Worm (Caenorhabditis elegans): ENCODE results near the gene gcy-7.

ce11 chrV:8415113-8415530 is 28.0 kb downstream of the gcy-7 start:
- TF ChIP-seq him-1 (tag; optimal IDR thresholded peaks at IDR 0.05): no peak
- peak; percentile 51 for TF ChIP-seq dao-5 (tag; optimal IDR thresholded peaks at IDR 0.05)
